Worm (Caenorhabditis elegans): ENCODE measurements around the gene szy-4.

DNA sequence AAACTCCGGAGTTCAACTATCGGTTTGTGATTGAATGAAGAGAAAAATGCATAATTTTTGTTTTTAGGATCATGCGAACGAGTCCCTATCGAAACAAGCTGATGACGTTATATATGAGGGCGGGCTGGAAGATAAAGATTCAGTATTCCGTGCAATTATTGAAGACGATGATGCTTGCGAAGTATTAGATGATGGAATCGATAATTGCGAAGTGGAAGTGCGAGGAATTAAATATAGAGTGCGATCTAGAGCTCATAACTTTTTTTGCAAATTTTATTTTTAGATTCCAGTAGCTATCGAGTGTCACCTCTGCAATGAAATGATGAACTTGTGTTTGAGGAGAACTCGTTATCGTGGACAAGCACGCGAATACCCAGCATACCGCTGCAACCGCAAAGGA, 514 bp downstream of the szy-4 start:
- no peak for TF ChIP-seq lin-39 (tag; optimal IDR thresholded peaks at IDR 0.05)
- no peak for TF ChIP-seq lin-13 (GFP tag; optimal IDR thresholded peaks at IDR 0.05)
- TF ChIP-seq mab-5 (tag; optimal IDR thresholded peaks at IDR 0.05), result no peak
- no peak for TF ChIP-seq ama-1 (optimal IDR thresholded peaks at IDR 0.05)
- no peak for TF ChIP-seq sma-9 (GFP tag; optimal IDR thresholded peaks at IDR 0.05)
- TF ChIP-seq sma-9 (tag; optimal IDR thresholded peaks at IDR 0.05), result no peak
